Fruit fly (Drosophila melanogaster) whole organism, embryonic: ENCODE results near the gene CG9107.

Experiments
- Abd-B ChIP-seq: fragments of 200-800 bp; sonication (Bioruptor generic); optimal IDR thresholded peaks from 2 replicates; lab custom pipeline; 2018; ENCODE audit warnings: missing biosample characterization, mild to moderate bottlenecking, missing genetic modification characterization, moderate library complexity
- CG1024 ChIP-seq: fragments of 200-800 bp; sonication (Bioruptor generic); IDR thresholded peaks from 2 replicates; pipeline ENCODE4 v1.3.6; 2022; ENCODE audit warnings: missing biosample characterization, missing genetic modification characterization
- CG10321 ChIP-seq: fragments of 200-800 bp; sonication (Bioruptor generic); IDR thresholded peaks from 2 replicates; pipeline ENCODE4 v1.3.6; 2022; ENCODE audit warnings: missing biosample characterization, missing genetic modification characterization
- CG10565 ChIP-seq: fragments of 200-800 bp; sonication (Bioruptor generic); optimal IDR thresholded peaks from 3 replicates; lab custom pipeline; 2016; ENCODE audit warnings: missing biosample characterization, mild to moderate bottlenecking, missing genetic modification characterization
- CG10959 ChIP-seq: fragments of 200-800 bp; sonication (Bioruptor generic); IDR thresholded peaks from 2 replicates; pipeline ENCODE4 v1.3.6; 2022; ENCODE audit warnings: missing biosample characterization, missing genetic modification characterization
- CG11456 ChIP-seq: fragments of 200-800 bp; sonication (Bioruptor generic); IDR thresholded peaks from 3 replicates; pipeline ENCODE4 v1.3.6; 2022; ENCODE audit warnings: missing biosample characterization, missing genetic modification characterization
- CG1233 ChIP-seq: fragments of 200-800 bp; sonication (Bioruptor generic); optimal IDR thresholded peaks from 4 replicates; lab custom pipeline; 2018; ENCODE audit warnings: missing biosample characterization, mild to moderate bottlenecking, missing genetic modification characterization
- CG15479 ChIP-seq: fragments of 200-800 bp; sonication (Bioruptor generic); optimal IDR thresholded peaks from 3 replicates; lab custom pipeline; 2019; ENCODE audit warnings: missing biosample characterization, mild to moderate bottlenecking, missing genetic modification characterization, moderate library complexity
- CG17612 ChIP-seq: fragments of 200-800 bp; sonication (Bioruptor generic); IDR thresholded peaks from 2 replicates; pipeline ENCODE4 v1.3.6; 2022; ENCODE audit warnings: missing biosample characterization, missing genetic modification characterization
- CG31388 ChIP-seq: fragments of 200-800 bp; sonication (Bioruptor generic); optimal IDR thresholded peaks from 2 replicates; lab custom pipeline; 2016; ENCODE audit warnings: missing biosample characterization, missing genetic modification characterization
- CG3995 ChIP-seq: fragments of 200-800 bp; sonication (Bioruptor generic); optimal IDR thresholded peaks from 3 replicates; lab custom pipeline; 2016; ENCODE audit warnings: missing biosample characterization, missing genetic modification characterization
- CG4282 ChIP-seq: fragments of 200-800 bp; sonication (Bioruptor generic); optimal IDR thresholded peaks from 2 replicates; lab custom pipeline; 2016; ENCODE audit warnings: missing biosample characterization, missing genetic modification characterization
- CG5245 ChIP-seq: fragments of 200-800 bp; sonication (Bioruptor generic); optimal IDR thresholded peaks from 3 replicates; lab custom pipeline; 2016; ENCODE audit warnings: missing biosample characterization, missing genetic modification characterization
- CG6765 ChIP-seq: fragments of 200-800 bp; sonication (Bioruptor generic); optimal IDR thresholded peaks from 3 replicates; lab custom pipeline; 2017; ENCODE audit warnings: missing biosample characterization, mild to moderate bottlenecking, missing genetic modification characterization
- CG7745 ChIP-seq: fragments of 200-800 bp; sonication (Bioruptor generic); optimal IDR thresholded peaks from 2 replicates; lab custom pipeline; 2018; ENCODE audit warnings: missing biosample characterization, mild to moderate bottlenecking, missing genetic modification characterization, moderate library complexity
- CG9797 ChIP-seq: fragments of 200-800 bp; sonication (Bioruptor generic); optimal IDR thresholded peaks from 3 replicates; lab custom pipeline; 2018; ENCODE audit warnings: missing biosample characterization, mild to moderate bottlenecking, missing genetic modification characterization
- CG9876 ChIP-seq: fragments of 200-800 bp; sonication (Bioruptor generic); optimal IDR thresholded peaks from 2 replicates; lab custom pipeline; 2016; ENCODE audit warnings: missing biosample characterization, missing genetic modification characterization
- CHES-1-like ChIP-seq: fragments of 200-800 bp; sonication (Bioruptor generic); optimal IDR thresholded peaks from 2 replicates; lab custom pipeline; 2016; ENCODE audit warnings: missing biosample characterization, missing genetic modification characterization
- D19B ChIP-seq: fragments of 200-800 bp; sonication (Bioruptor generic); optimal IDR thresholded peaks from 2 replicates; lab custom pipeline; 2017; ENCODE audit warnings: missing biosample characterization, mild to moderate bottlenecking, missing genetic modification characterization
- Dfd ChIP-seq, 2 experiments: fragments of >200 bp; optimal IDR thresholded peaks; 2 replicates each; lab custom pipeline; 2017; ENCODE audit warnings: missing biosample characterization in 2 of 2, missing genetic modification characterization in 2 of 2
- Dip2 ChIP-seq: fragments of 200-800 bp; sonication (Bioruptor generic); IDR thresholded peaks from 2 replicates; pipeline ENCODE4 v1.3.6; 2022; ENCODE audit warnings: missing biosample characterization, missing genetic modification characterization
- Fer1 ChIP-seq: fragments of 200-800 bp; sonication (Bioruptor generic); optimal IDR thresholded peaks from 2 replicates; lab custom pipeline; 2017; ENCODE audit warnings: missing biosample characterization, mild to moderate bottlenecking, missing genetic modification characterization
- H15 ChIP-seq: fragments of 200-800 bp; sonication (Bioruptor generic); IDR thresholded peaks from 3 replicates; pipeline ENCODE4 v1.3.6; 2022; ENCODE audit warnings: missing biosample characterization, missing genetic modification characterization
- H2.0 ChIP-seq: fragments of 200-800 bp; sonication (Bioruptor generic); IDR thresholded peaks from 2 replicates; pipeline ENCODE4 v1.3.6; 2022; ENCODE audit warnings: missing biosample characterization, missing genetic modification characterization
- Hsf ChIP-seq: fragments of 200-800 bp; sonication (Bioruptor generic); optimal IDR thresholded peaks from 3 replicates; lab custom pipeline; 2016; ENCODE audit warnings: missing biosample characterization, missing genetic modification characterization
- Jarid2 ChIP-seq: fragments of 200-800 bp; sonication (Bioruptor generic); optimal IDR thresholded peaks from 3 replicates; lab custom pipeline; 2017; ENCODE audit warnings: mild to moderate bottlenecking, missing biosample characterization, missing genetic modification reagents, missing genetic modification characterization
- Lpt ChIP-seq: fragments of >200 bp; optimal IDR thresholded peaks from 2 replicates; lab custom pipeline; 2018; ENCODE audit warnings: missing biosample characterization, missing genetic modification characterization
- Med ChIP-seq: fragments of 200-800 bp; sonication (Bioruptor generic); peaks from one replicate; lab custom pipeline; 2016; ENCODE audit warnings: missing biosample characterization, missing genetic modification characterization, mild to moderate bottlenecking, inconsistent platforms, moderate library complexity
- Meics ChIP-seq: fragments of 200-800 bp; sonication (Bioruptor generic); optimal IDR thresholded peaks from 2 replicates; lab custom pipeline; 2017; ENCODE audit warnings: missing biosample characterization, mild to moderate bottlenecking, missing genetic modification characterization
- NFAT ChIP-seq: fragments of 200-800 bp; sonication (Bioruptor generic); IDR thresholded peaks from 2 replicates; pipeline ENCODE4 v1.3.6; 2022; ENCODE audit warnings: missing biosample characterization, missing genetic modification characterization
- Rfx ChIP-seq: fragments of 200-800 bp; sonication (Bioruptor generic); IDR thresholded peaks from 2 replicates; pipeline ENCODE4 v1.3.6; 2022; ENCODE audit warnings: missing biosample characterization, missing genetic modification characterization
- Rx ChIP-seq: fragments of 200-800 bp; sonication (Bioruptor generic); IDR thresholded peaks from 2 replicates; pipeline ENCODE4 v1.3.6; 2022; ENCODE audit warnings: missing biosample characterization, missing genetic modification characterization
- Side ChIP-seq: fragments of 200-800 bp; sonication (Bioruptor generic); optimal IDR thresholded peaks from 2 replicates; lab custom pipeline; 2016; ENCODE audit warnings: missing biosample characterization, missing genetic modification characterization
- Sry-δ ChIP-seq: fragments of 200-800 bp; sonication (Bioruptor generic); optimal IDR thresholded peaks from 2 replicates; lab custom pipeline; 2016; ENCODE audit warnings: missing biosample characterization, missing genetic modification characterization
- Stat92E ChIP-seq, 3 experiments: fragments of >200 bp in 2 of 3; fragments of 200-800 bp in 1 of 3; sonication (Bioruptor generic) in 1 of 3; optimal IDR thresholded peaks; 2 replicates each; lab custom pipeline; 2017 to 2019; ENCODE audit warnings: missing biosample characterization in 3 of 3, missing genetic modification characterization in 3 of 3, mild to moderate bottlenecking in 1 of 3, moderate library complexity in 1 of 3
- amos ChIP-seq: fragments of 200-800 bp; sonication (Bioruptor generic); IDR thresholded peaks from 2 replicates; pipeline ENCODE4 v1.3.6; 2022; ENCODE audit warnings: missing biosample characterization, missing genetic modification characterization; ENCODE audit not compliant: partially characterized antibody
- ash1 ChIP-seq: fragments of 200-800 bp; sonication (Bioruptor generic); optimal IDR thresholded peaks from 2 replicates; lab custom pipeline; 2018; ENCODE audit warnings: missing biosample characterization, mild to moderate bottlenecking, missing genetic modification characterization
- cg ChIP-seq: fragments of 200-800 bp; sonication (Bioruptor generic); optimal IDR thresholded peaks from 3 replicates; lab custom pipeline; 2019; ENCODE audit warnings: missing biosample characterization, mild to moderate bottlenecking, missing genetic modification characterization, moderate library complexity
- gem ChIP-seq: fragments of 200-800 bp; sonication (Bioruptor generic); optimal IDR thresholded peaks from 2 replicates; lab custom pipeline; 2019; ENCODE audit warnings: missing biosample characterization, mild to moderate bottlenecking, missing genetic modification characterization, moderate library complexity
- kay ChIP-seq: fragments of 200-800 bp; sonication (Bioruptor generic); optimal IDR thresholded peaks from 2 replicates; lab custom pipeline; 2016; ENCODE audit warnings: missing biosample characterization, missing genetic modification characterization
- lmd ChIP-seq: fragments of 200-800 bp; sonication (Bioruptor generic); IDR thresholded peaks from 2 replicates; pipeline ENCODE4 v1.3.6; 2022; ENCODE audit warnings: missing biosample characterization, missing genetic modification characterization
- nerfin-1 ChIP-seq: fragments of 200-800 bp; sonication (Bioruptor generic); optimal IDR thresholded peaks from 3 replicates; lab custom pipeline; 2019; ENCODE audit warnings: missing biosample characterization, mild to moderate bottlenecking, missing genetic modification characterization, moderate library complexity
- pb ChIP-seq: fragments of 200-800 bp; sonication (Bioruptor generic); optimal IDR thresholded peaks from 3 replicates; lab custom pipeline; 2016; ENCODE audit warnings: missing biosample characterization, missing genetic modification characterization
- pita ChIP-seq: fragments of 200-800 bp; sonication (Bioruptor generic); optimal IDR thresholded peaks from 2 replicates; lab custom pipeline; 2017; ENCODE audit warnings: missing biosample characterization, mild to moderate bottlenecking, missing genetic modification characterization
- rib ChIP-seq: fragments of 200-800 bp; sonication (Bioruptor generic); IDR thresholded peaks from 2 replicates; pipeline ENCODE4 v1.3.6; 2022; ENCODE audit warnings: missing biosample characterization, missing genetic modification characterization
- run ChIP-seq: fragments of 200-800 bp; sonication (Bioruptor generic); optimal IDR thresholded peaks from 3 replicates; lab custom pipeline; 2018; ENCODE audit warnings: missing biosample characterization, mild to moderate bottlenecking, missing genetic modification characterization
- so ChIP-seq: fragments of 200-800 bp; sonication (Bioruptor generic); IDR thresholded peaks from 3 replicates; pipeline ENCODE4 v1.3.6; 2022; ENCODE audit warnings: missing biosample characterization, missing genetic modification characterization
- ssp ChIP-seq: fragments of 200-800 bp; sonication (Bioruptor generic); IDR thresholded peaks from 2 replicates; pipeline ENCODE4 v1.3.6; 2022; ENCODE audit warnings: missing biosample characterization, missing genetic modification characterization
- tgo ChIP-seq: fragments of 200-800 bp; sonication (Bioruptor generic); IDR thresholded peaks from 3 replicates; pipeline ENCODE4 v1.3.6; 2022; ENCODE audit warnings: missing biosample characterization, missing genetic modification characterization
- trh ChIP-seq: fragments of 200-800 bp; sonication (Bioruptor generic); optimal IDR thresholded peaks from 2 replicates; lab custom pipeline; 2016; ENCODE audit warnings: missing biosample characterization, missing genetic modification characterization
- ttk ChIP-seq: fragments of 200-800 bp; sonication (Bioruptor generic); IDR thresholded peaks from 2 replicates; pipeline ENCODE4 v2.1.2; 2022; ENCODE audit warnings: missing biosample characterization, missing genetic modification characterization

Gene CG9107

DNA sequence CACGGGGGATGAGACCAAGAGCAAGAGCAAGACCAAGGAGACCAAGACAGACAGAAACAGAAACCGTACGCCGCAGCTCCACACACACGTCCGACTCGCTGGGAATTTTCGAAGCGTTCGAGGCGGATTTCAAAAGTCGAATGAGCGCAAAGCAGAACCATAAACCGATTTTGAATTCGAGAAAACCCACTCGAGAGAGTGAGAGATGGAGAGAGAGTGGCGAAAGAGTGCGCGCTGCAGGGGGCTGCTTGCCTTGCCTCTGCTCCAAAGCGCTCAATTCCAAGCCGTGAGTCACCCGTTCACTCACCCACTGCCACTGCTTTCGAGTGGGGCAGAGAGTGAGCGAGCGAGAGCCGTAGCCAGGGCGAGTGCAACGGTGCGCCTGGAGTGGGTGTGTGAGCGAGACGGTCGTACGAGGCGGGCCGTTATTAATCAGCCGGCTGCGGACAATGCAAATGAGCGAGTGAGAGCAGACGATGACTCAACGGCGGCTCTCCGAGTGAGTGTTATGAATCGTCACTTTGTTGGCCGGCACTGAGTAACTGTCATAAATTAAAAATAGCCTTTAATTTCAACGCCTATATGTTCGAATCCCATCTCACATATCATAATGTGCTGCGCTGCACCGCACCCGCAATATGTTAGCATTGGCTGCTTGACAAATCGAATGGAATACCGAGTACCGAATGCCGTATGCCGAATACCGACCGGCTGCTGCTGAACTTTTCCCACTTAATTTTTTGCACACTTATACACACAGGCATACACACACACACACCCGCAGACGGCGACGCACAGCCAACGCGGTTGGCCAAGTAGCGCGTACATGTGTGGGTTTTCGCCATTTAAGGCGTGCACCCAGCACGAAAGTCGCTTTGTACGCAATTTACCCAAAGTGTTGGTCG lies 44.1 kb downstream of the CG9107 start (continued):
- TF ChIP-seq NFAT (GFP tag; lab: Robert Waterston, UW) = no peak
- no peak for TF ChIP-seq Abd-B (GFP tag; lab: Kevin White, UChicago)
- no peak for TF ChIP-seq Sry-δ (GFP tag; lab: Kevin White, UChicago)
- TF ChIP-seq CG9876 (GFP tag; lab: Kevin White, UChicago) = no peak
- no peak for TF ChIP-seq H15 (GFP tag; lab: Robert Waterston, UW)
- no peak for TF ChIP-seq CG5245 (GFP tag; lab: Kevin White, UChicago)
- TF ChIP-seq gem = no peak
- TF ChIP-seq kay (GFP tag; lab: Kevin White, UChicago) = peak; percentile 98
- no peak for TF ChIP-seq CHES-1-like (GFP tag; lab: Kevin White, UChicago)
- no peak for TF ChIP-seq CG31388
- no peak for TF ChIP-seq CG10321 (GFP tag; lab: Robert Waterston, UW)
- TF ChIP-seq lmd (GFP tag; lab: Robert Waterston, UW) = no peak
- TF ChIP-seq Dip2 (GFP tag; lab: Robert Waterston, UW) = no peak
- TF ChIP-seq nerfin-1 (tag; lab: Kevin White, UChicago) = peak; percentile 32
- no peak for TF ChIP-seq Rx (GFP tag; lab: Robert Waterston, UW)
- TF ChIP-seq Jarid2 = peak; percentile 82
- TF ChIP-seq rib (GFP tag; lab: Robert Waterston, UW) = no peak
- no peak for TF ChIP-seq CG9797 (GFP tag; lab: Kevin White, UChicago)
- TF ChIP-seq amos (GFP tag; lab: Robert Waterston, UW) = no peak
- no peak for TF ChIP-seq CG10565
- TF ChIP-seq CG4282 = no peak
- TF ChIP-seq Fer1 = peak; percentile 82
- TF ChIP-seq trh (GFP tag; lab: Kevin White, UChicago) = no peak
- TF ChIP-seq Stat92E (GFP tag; optimal IDR thresholded peaks at IDR 0.05; lab: Kevin White, UChicago) = peak in 1 of 3 experiments; percentile 79
- peak; percentile 100 for TF ChIP-seq CG7745 (tag; lab: Kevin White, UChicago)
- TF ChIP-seq D19B (GFP tag; lab: Kevin White, UChicago) = no peak
- peak; percentile 80 for TF ChIP-seq CG6765 (GFP tag; lab: Kevin White, UChicago)
- no peak for TF ChIP-seq CG1024 (GFP tag; lab: Robert Waterston, UW)
- TF ChIP-seq ttk (GFP tag; lab: Robert Waterston, UW) = no peak
- TF ChIP-seq Rfx (GFP tag; lab: Robert Waterston, UW) = no peak
- TF ChIP-seq Lpt (GFP tag; lab: Kevin White, UChicago) = no peak
- TF ChIP-seq Side (GFP tag; lab: Kevin White, UChicago) = peak; percentile 39
- no peak for TF ChIP-seq CG11456 (GFP tag; lab: Robert Waterston, UW)
- TF ChIP-seq CG17612 = no peak
- TF ChIP-seq CG1233 (GFP tag; lab: Kevin White, UChicago) = peak; percentile 37
- TF ChIP-seq so (GFP tag; lab: Robert Waterston, UW) = no peak
- no peak for TF ChIP-seq pita
- TF ChIP-seq CG10959 (GFP tag; lab: Robert Waterston, UW) = no peak
- no peak for TF ChIP-seq pb (GFP tag; lab: Kevin White, UChicago)
- peak; percentile 21 for TF ChIP-seq CG15479
- peak; percentile 87 for TF ChIP-seq Med (GFP tag; lab: Kevin White, UChicago)
- peak; percentile 92 for TF ChIP-seq cg (GFP tag; lab: Kevin White, UChicago)
- no peak for TF ChIP-seq ssp (GFP tag; lab: Robert Waterston, UW)
- no peak for TF ChIP-seq run (tag; lab: Kevin White, UChicago)
- no peak for TF ChIP-seq H2.0 (GFP tag; lab: Robert Waterston, UW)
- peak; percentile 23 for TF ChIP-seq Meics (GFP tag; lab: Kevin White, UChicago)
- TF ChIP-seq ash1 (GFP tag; lab: Kevin White, UChicago) = peak; percentile 67
- TF ChIP-seq tgo (GFP tag; lab: Robert Waterston, UW) = no peak
- TF ChIP-seq Hsf (GFP tag; lab: Kevin White, UChicago) = no peak
- no peak for TF ChIP-seq Dfd (GFP tag; optimal IDR thresholded peaks at IDR 0.05; lab: Kevin White, UChicago)
- TF ChIP-seq CG3995 (GFP tag; lab: Kevin White, UChicago) = no peak
